Worm (Caenorhabditis elegans) whole organism, early embryonic: ENCODE data around the gene F14D2.19.

Experiments used
- ceh-13 ChIP-seq: fragments of 200-800 bp; sonication (Bioruptor generic); optimal IDR thresholded peaks from 2 replicates; lab custom pipeline; 2018; ENCODE audit warnings: mild to moderate bottlenecking, missing genetic modification characterization, missing compliant biosample characterization
- sea-1 ChIP-seq: fragments of 200-800 bp; sonication (Bioruptor generic); conservative IDR thresholded peaks from 2 replicates; pipeline ENCODE4 v1.3.6; 2022; ENCODE audit warnings: missing genetic modification characterization, missing compliant biosample characterization

- no peak for TF ChIP-seq ceh-13
- no peak for TF ChIP-seq sea-1 (GFP tag; lab: Robert Waterston, UW)
Measured at ce11 chrII:3303582-3303981, 33.4 kb downstream of the F14D2.19 start.
